Fruit fly (Drosophila melanogaster) S2 (cell line): ENCODE measurements around the gene SP555.

Experiments
- CG8478 ChIP-seq: fragments of >200 bp; optimal IDR thresholded peaks from 2 replicates; lab custom pipeline; 2018
- CTCF ChIP-seq, 2 experiments: fragments of >200 bp; optimal IDR thresholded peaks; 2 replicates each; lab custom pipeline; 2018

dm6 chr2L:5042076-5042475, 4.6 kb downstream of the SP555 start:
- TF ChIP-seq CTCF (optimal IDR thresholded peaks at IDR 0.05; lab: Kevin White, UChicago) (no peak), CG8478 (lab: Kevin White, UChicago) (no peak)
